Fruit fly (Drosophila melanogaster) S2 (cell line): ENCODE data around the gene chas.

Experiments used
- CG8478 ChIP-seq: fragments of >200 bp; optimal IDR thresholded peaks from 2 replicates; lab custom pipeline; 2018
- CTCF ChIP-seq, 2 experiments: fragments of >200 bp; optimal IDR thresholded peaks; 2 replicates each; lab custom pipeline; 2018

DNA sequence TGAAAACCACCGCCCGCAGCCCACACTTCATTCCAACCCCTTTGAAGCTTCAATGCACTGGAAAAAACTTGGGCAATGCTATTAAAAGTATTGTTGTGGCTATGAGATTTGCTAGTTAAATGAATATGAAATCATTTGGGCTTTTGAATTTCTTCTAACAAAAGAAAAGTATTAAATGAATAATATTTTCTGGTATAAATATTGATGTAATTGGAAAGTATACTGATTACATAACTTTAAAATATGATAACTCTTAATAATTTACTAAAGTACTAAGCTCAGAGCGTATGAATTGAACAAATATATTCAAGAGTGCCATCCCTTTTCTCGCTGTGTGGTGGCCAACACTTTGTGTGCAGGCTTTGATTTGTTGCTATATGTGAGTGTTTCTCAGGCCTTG is 5.8 kb downstream of the chas start:
- no peak for TF ChIP-seq CG8478 (lab: Kevin White, UChicago)
- no peak for TF ChIP-seq CTCF (optimal IDR thresholded peaks at IDR 0.05; lab: Kevin White, UChicago)
